Worm (Caenorhabditis elegans): Measurements from ENCODE around the gene C05E7.3.
A peak's percentile ranks its signal among the peaks of the same experiment; 100 is the strongest.

C05E7.3 gene

ce11 chrX:12902057-12902652 lies 44.3 kb downstream of the C05E7.3 start:
- peak; percentile 85 for TF ChIP-seq lin-39 (tag; optimal IDR thresholded peaks at IDR 0.05)
- peak; percentile 15 for TF ChIP-seq nfya-1 (tag; optimal IDR thresholded peaks at IDR 0.05; ENCODE audit: insufficient read depth)
- no peak for TF ChIP-seq lin-15B (tag; optimal IDR thresholded peaks at IDR 0.05)

- TF ChIP-seq nhr-23 (tag; optimal IDR thresholded peaks at IDR 0.05) = peak; percentile 15
- TF ChIP-seq daf-12 (tag; optimal IDR thresholded peaks at IDR 0.05) = no peak
- no peak for TF ChIP-seq mdl-1 (tag; optimal IDR thresholded peaks at IDR 0.05)
- no peak for TF ChIP-seq nhr-237 (tag; optimal IDR thresholded peaks at IDR 0.05)
- TF ChIP-seq lin-39 (tag; optimal IDR thresholded peaks at IDR 0.05) = peak; percentile 19
- TF ChIP-seq nhr-43 (tag; optimal IDR thresholded peaks at IDR 0.05; ENCODE audit: poor library complexity, severe bottlenecking) = peak; percentile 58
- TF ChIP-seq R02D3.7 (tag; optimal IDR thresholded peaks at IDR 0.05) = no peak
- no peak for TF ChIP-seq hmg-11 (tag; optimal IDR thresholded peaks at IDR 0.05)
- TF ChIP-seq elt-3 (tag; optimal IDR thresholded peaks at IDR 0.05) = no peak
- peak; percentile 18 for TF ChIP-seq nfya-1 (tag; optimal IDR thresholded peaks at IDR 0.05; ENCODE audit: insufficient read depth)
Measured at ce11 chrX:12899140-12899888, 47.1 kb downstream of the C05E7.3 start.
